Fruit fly (Drosophila melanogaster): ENCODE data around the gene Nubp2.

The Nubp2 gene

DNA sequence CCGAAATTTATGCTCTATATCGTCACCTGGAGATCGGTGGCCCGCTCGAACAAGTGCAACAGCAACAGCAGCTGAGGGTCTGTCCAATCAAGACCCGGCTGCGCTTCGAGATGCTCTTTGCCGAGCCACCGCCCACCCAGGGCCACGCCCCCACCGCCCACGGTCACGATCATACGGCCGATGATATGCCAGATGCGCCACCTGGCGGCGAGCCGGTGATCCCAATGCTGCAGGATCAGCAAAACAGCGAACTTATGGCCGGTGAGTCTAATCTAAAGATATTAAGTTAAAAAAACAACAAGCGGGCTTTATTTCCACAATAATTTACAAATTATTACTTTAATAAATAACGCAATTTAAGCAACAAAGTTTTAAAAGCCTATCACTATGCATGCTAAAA is 28.2 kb upstream of the Nubp2 start (continued):
- TF ChIP-seq CG2129 (GFP tag; IDR thresholded peaks at IDR 0.05; ENCODE audit: partially characterized antibody) (no peak), Opbp (GFP tag; IDR thresholded peaks at IDR 0.05; ENCODE audit: partially characterized antibody) (0 out of 3 replicates have a peak, but pooled peaks have one; percentile 16), CG34224 (GFP tag; IDR thresholded peaks at IDR 0.05; ENCODE audit: partially characterized antibody) (no peak), zfh2 (GFP tag; optimal IDR thresholded peaks at IDR 0.05) (no peak), eve (GFP tag; optimal IDR thresholded peaks at IDR 0.05) (no peak), peb (GFP tag; IDR thresholded peaks at IDR 0.05) (no peak), PHDP (tag; optimal IDR thresholded peaks at IDR 0.05) (no peak), Gug (GFP tag; IDR thresholded peaks at IDR 0.05) (no peak), CG7963 (GFP tag; IDR thresholded peaks at IDR 0.05; ENCODE audit: partially characterized antibody) (no peak), CG9817 (tag; optimal IDR thresholded peaks at IDR 0.05) (no peak), CG14710 (tag; optimal IDR thresholded peaks at IDR 0.05) (no peak), BtbVII (GFP tag; optimal IDR thresholded peaks at IDR 0.05) (no peak), tio (GFP tag; optimal IDR thresholded peaks at IDR 0.05) (no peak), stc (GFP tag; IDR thresholded peaks at IDR 0.05) (peak; percentile 24; the same call in 1 of the 2 replicates), CG17802 (tag; optimal IDR thresholded peaks at IDR 0.05) (no peak), gsb (GFP tag; IDR thresholded peaks at IDR 0.05) (no peak), CG13123 (GFP tag; optimal IDR thresholded peaks at IDR 0.05) (no peak), Sox100B (GFP tag; optimal IDR thresholded peaks at IDR 0.05) (no peak), CG8944 (GFP tag; optimal IDR thresholded peaks at IDR 0.05) (no peak), lov (optimal IDR thresholded peaks at IDR 0.05) (no peak), lov (GFP tag; IDR thresholded peaks at IDR 0.05) (no peak), unc-4 (GFP tag; IDR thresholded peaks at IDR 0.05; ENCODE audit: partially characterized antibody) (no peak), CG18599 (GFP tag; optimal IDR thresholded peaks at IDR 0.05) (no peak), Rx (GFP tag; IDR thresholded peaks at IDR 0.05) (no peak), CG9932 (GFP tag; IDR thresholded peaks at IDR 0.05) (no peak), CTCF (GFP tag; optimal IDR thresholded peaks at IDR 0.05) (peak; percentile 87), Aef1 (GFP tag; IDR thresholded peaks at IDR 0.05) (no peak), nerfin-1 (tag; optimal IDR thresholded peaks at IDR 0.05) (no peak), gt (GFP tag; IDR thresholded peaks at IDR 0.05) (0 out of 2 replicates have a peak, but pooled peaks have one; percentile 19), pzg (GFP tag; optimal IDR thresholded peaks at IDR 0.05) (no peak), otp (GFP tag; IDR thresholded peaks at IDR 0.05) (0 out of 3 replicates have a peak, but pooled peaks have one; percentile 30), onecut (GFP tag; IDR thresholded peaks at IDR 0.05) (no peak), CG10979 (tag; optimal IDR thresholded peaks at IDR 0.05) (peak; percentile 80), Trl (optimal IDR thresholded peaks at IDR 0.05) (no peak), Trl (GFP tag; optimal IDR thresholded peaks at IDR 0.05) (no peak), CG3847 (GFP tag; IDR thresholded peaks at IDR 0.05) (no peak), pb (GFP tag; optimal IDR thresholded peaks at IDR 0.05) (no peak), Doc2 (GFP tag; IDR thresholded peaks at IDR 0.05) (no peak), Myb (GFP tag; optimal IDR thresholded peaks at IDR 0.05) (no peak), amos (GFP tag; IDR thresholded peaks at IDR 0.05; ENCODE audit: partially characterized antibody) (0 out of 2 replicates have a peak, but pooled peaks have one; percentile 19), inv (GFP tag; IDR thresholded peaks at IDR 0.05; ENCODE audit: partially characterized antibody) (no peak), lilli (GFP tag; optimal IDR thresholded peaks at IDR 0.05) (no peak), CG15601 (tag; optimal IDR thresholded peaks at IDR 0.05) (no peak), CG11504 (tag; optimal IDR thresholded peaks at IDR 0.05) (no peak), pum (GFP tag; optimal IDR thresholded peaks at IDR 0.05) (no peak), CG8478 (optimal IDR thresholded peaks at IDR 0.05) (no peak), CG6791 (GFP tag; IDR thresholded peaks at IDR 0.05; ENCODE audit: partially characterized antibody) (0 out of 3 replicates have a peak, but pooled peaks have one; percentile 24), CG14441 (GFP tag; IDR thresholded peaks at IDR 0.05) (no peak), CG17328 (GFP tag; IDR thresholded peaks at IDR 0.05) (no peak), Optix (GFP tag; IDR thresholded peaks at IDR 0.05) (no peak)

Measured in whole organism, embryonic.